Worm (Caenorhabditis elegans) whole organism, midembryonic: ENCODE data around the gene Y55F3BL.4.

Source experiments
- cog-1 ChIP-seq: sonication (generic microtip); optimal IDR thresholded peaks from 2 replicates; lab custom pipeline; 2016; ENCODE audit warnings: missing genetic modification characterization, missing compliant biosample characterization
- klf-2 ChIP-seq: fragments of 200-800 bp; sonication (Bioruptor generic); conservative IDR thresholded peaks from 2 replicates; pipeline ENCODE4 v1.3.6; 2022; ENCODE audit warnings: missing genetic modification reagents, missing genetic modification characterization, missing compliant biosample characterization
- med-1 ChIP-seq: sonication (generic microtip); optimal IDR thresholded peaks from 2 replicates; lab custom pipeline; 2017; ENCODE audit warnings: missing genetic modification characterization, mild to moderate bottlenecking, missing compliant biosample characterization, antibody characterized with exemption, missing genetic modification reagents; ENCODE audit not compliant: insufficient read depth
- tab-1 ChIP-seq: fragments of 200-800 bp; sonication (Bioruptor generic); IDR thresholded peaks from 2 replicates; pipeline ENCODE4 v1.3.6; 2022; ENCODE audit warnings: missing genetic modification characterization, missing compliant biosample characterization
- ztf-23 ChIP-seq: fragments of 200-800 bp; sonication (Bioruptor generic); IDR thresholded peaks from 2 replicates; pipeline ENCODE4 v1.3.6; 2022; ENCODE audit warnings: missing genetic modification reagents, missing genetic modification characterization, missing compliant biosample characterization

DNA sequence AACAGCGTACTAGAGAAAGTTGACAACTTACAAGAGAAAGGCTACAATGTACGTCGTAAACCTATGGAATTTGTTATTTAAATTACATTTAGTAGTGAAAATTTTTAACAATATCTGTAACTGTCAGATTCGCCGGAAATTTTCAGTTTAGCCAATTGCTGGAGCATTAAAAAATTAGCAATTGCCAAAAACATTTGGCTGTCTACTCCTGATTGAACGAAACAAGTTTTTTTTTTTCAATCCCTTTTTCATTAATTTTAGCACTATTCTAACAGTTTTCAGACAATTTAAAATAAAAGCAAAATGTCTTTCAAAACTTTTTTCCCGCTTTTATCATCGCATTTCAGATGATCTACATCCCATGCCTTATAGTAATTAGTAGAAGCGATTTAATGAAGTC is 47.9 kb upstream of the Y55F3BL.4 start:
- TF ChIP-seq tab-1 (GFP tag; lab: Robert Waterston, UW) (no peak), cog-1 (tag; lab: Kevin White, UChicago) (no peak), med-1 (GFP tag; lab: Kevin White, UChicago) (no peak), klf-2 (GFP tag; lab: Robert Waterston, UW) (no peak), ztf-23 (GFP tag; lab: Robert Waterston, UW) (no peak)
